Fruit fly (Drosophila melanogaster) whole organism, embryonic: ENCODE measurements around the gene CG15764.
A peak's percentile ranks its signal among the peaks of the same experiment; 100 is the strongest.

Experiments
- Asciz ChIP-seq: fragments of 200-800 bp; sonication (Bioruptor generic); optimal IDR thresholded peaks from 2 replicates; lab custom pipeline; 2017; ENCODE audit warnings: missing biosample characterization, mild to moderate bottlenecking, missing genetic modification characterization, missing genetic modification reagents
- Atf-2 ChIP-seq: fragments of 200-800 bp; sonication (Bioruptor generic); optimal IDR thresholded peaks from 2 replicates; lab custom pipeline; 2016; ENCODE audit warnings: missing biosample characterization, missing genetic modification characterization
- Atf6 ChIP-seq: fragments of 200-800 bp; sonication (Bioruptor generic); IDR thresholded peaks from 2 replicates; pipeline ENCODE4 v1.3.6; 2022; ENCODE audit warnings: missing biosample characterization, missing genetic modification characterization
- Awh ChIP-seq: fragments of 200-800 bp; sonication (Bioruptor generic); IDR thresholded peaks from 2 replicates; pipeline ENCODE4, ENCODE4 v1.3.6; 2022; ENCODE audit warnings: missing biosample characterization, missing genetic modification characterization
- Bgb ChIP-seq: fragments of 200-800 bp; sonication (Bioruptor generic); IDR thresholded peaks from 2 replicates; pipeline ENCODE4 v1.3.6; 2022; ENCODE audit warnings: missing biosample characterization, missing genetic modification characterization; ENCODE audit not compliant: partially characterized antibody
- CG10366 ChIP-seq: fragments of 200-800 bp; sonication (Bioruptor generic); IDR thresholded peaks from 2 replicates; pipeline ENCODE4 v1.3.6; 2022; ENCODE audit warnings: missing biosample characterization, missing genetic modification characterization
- CG11696 ChIP-seq: fragments of 200-800 bp; sonication (Bioruptor generic); IDR thresholded peaks from 2 replicates; pipeline ENCODE4 v1.3.6; 2022; ENCODE audit warnings: missing biosample characterization, missing genetic modification characterization
- CG12155 ChIP-seq: fragments of 200-800 bp; sonication (Bioruptor generic); optimal IDR thresholded peaks from 3 replicates; lab custom pipeline; 2016; ENCODE audit warnings: missing biosample characterization, missing genetic modification characterization
- CG15601 ChIP-seq: fragments of 200-800 bp; sonication (Bioruptor generic); optimal IDR thresholded peaks from 3 replicates; lab custom pipeline; 2019; ENCODE audit warnings: missing biosample characterization, mild to moderate bottlenecking, missing genetic modification characterization, moderate library complexity
- CG1647 ChIP-seq: fragments of 200-800 bp; sonication (Bioruptor generic); optimal IDR thresholded peaks from 3 replicates; lab custom pipeline; 2016; ENCODE audit warnings: missing biosample characterization, missing genetic modification characterization
- CG17186 ChIP-seq: fragments of 200-800 bp; sonication (Bioruptor generic); optimal IDR thresholded peaks from 3 replicates; lab custom pipeline; 2017; ENCODE audit warnings: missing biosample characterization, missing genetic modification reagents, missing genetic modification characterization
- CG33213 ChIP-seq: fragments of 200-800 bp; sonication (Bioruptor generic); optimal IDR thresholded peaks from 3 replicates; lab custom pipeline; 2016; ENCODE audit warnings: missing biosample characterization, missing genetic modification characterization
- CG34224 ChIP-seq: fragments of 200-800 bp; sonication (Bioruptor generic); IDR thresholded peaks from 3 replicates; pipeline ENCODE4 v1.3.6; 2022; ENCODE audit warnings: missing biosample characterization, missing genetic modification characterization; ENCODE audit not compliant: partially characterized antibody
- CG3847 ChIP-seq: fragments of 200-800 bp; sonication (Bioruptor generic); IDR thresholded peaks from 2 replicates; pipeline ENCODE4 v1.3.6; 2022; ENCODE audit warnings: missing biosample characterization, missing genetic modification characterization
- CG3995 ChIP-seq: fragments of 200-800 bp; sonication (Bioruptor generic); optimal IDR thresholded peaks from 3 replicates; lab custom pipeline; 2016; ENCODE audit warnings: missing biosample characterization, missing genetic modification characterization
- CG4360 ChIP-seq: fragments of 200-800 bp; sonication (Bioruptor generic); IDR thresholded peaks from 2 replicates; pipeline ENCODE4 v1.3.6; 2022; ENCODE audit warnings: missing biosample characterization, missing genetic modification characterization
- CG7271 ChIP-seq: fragments of 200-800 bp; sonication (Bioruptor generic); optimal IDR thresholded peaks from 2 replicates; lab custom pipeline; 2018; ENCODE audit warnings: missing biosample characterization, mild to moderate bottlenecking, missing genetic modification characterization, moderate library complexity
- CG8924 ChIP-seq: fragments of 200-800 bp; optimal IDR thresholded peaks from 3 replicates; lab custom pipeline; 2019; ENCODE audit warnings: missing biosample characterization, mild to moderate bottlenecking, missing genetic modification characterization, moderate library complexity
- CG8944 ChIP-seq: fragments of 200-800 bp; sonication (Bioruptor generic); optimal IDR thresholded peaks from 3 replicates; lab custom pipeline; 2016; ENCODE audit warnings: missing biosample characterization, missing genetic modification characterization
- CTCF ChIP-seq: fragments of 200-800 bp; sonication (Bioruptor generic); optimal IDR thresholded peaks from 2 replicates; lab custom pipeline; 2017; ENCODE audit warnings: missing biosample characterization, mild to moderate bottlenecking, missing genetic modification characterization, moderate library complexity
- Chrac-16 ChIP-seq: fragments of 200-800 bp; sonication (Bioruptor generic); optimal IDR thresholded peaks from 3 replicates; lab custom pipeline; 2016; ENCODE audit warnings: missing biosample characterization, missing genetic modification characterization
- Deaf1 ChIP-seq: fragments of 200-800 bp; optimal IDR thresholded peaks from 3 replicates; lab custom pipeline; 2019; ENCODE audit warnings: missing biosample characterization, mild to moderate bottlenecking, missing genetic modification characterization, moderate library complexity
- Doc3 ChIP-seq: fragments of 200-800 bp; sonication (Bioruptor generic); IDR thresholded peaks from 3 replicates; pipeline ENCODE4 v1.3.6; 2022; ENCODE audit warnings: missing biosample characterization, missing genetic modification characterization; ENCODE audit not compliant: partially characterized antibody
- Hmx ChIP-seq: fragments of 200-800 bp; sonication (Bioruptor generic); optimal IDR thresholded peaks from 2 replicates; lab custom pipeline; 2016; ENCODE audit warnings: missing biosample characterization, missing genetic modification characterization
- Lim3 ChIP-seq: fragments of 200-800 bp; sonication (Bioruptor generic); IDR thresholded peaks from 2 replicates; pipeline ENCODE4 v1.3.6; 2022; ENCODE audit warnings: missing biosample characterization, missing genetic modification characterization
- Nf-YB ChIP-seq: fragments of 200-800 bp; sonication (Bioruptor generic); optimal IDR thresholded peaks from 3 replicates; lab custom pipeline; 2019; ENCODE audit warnings: missing biosample characterization, mild to moderate bottlenecking, missing genetic modification characterization, moderate library complexity
- PHDP ChIP-seq: fragments of 200-800 bp; sonication (Bioruptor generic); optimal IDR thresholded peaks from 3 replicates; lab custom pipeline; 2018; ENCODE audit warnings: missing biosample characterization, mild to moderate bottlenecking, missing genetic modification characterization, moderate library complexity
- Rx ChIP-seq: fragments of 200-800 bp; sonication (Bioruptor generic); IDR thresholded peaks from 2 replicates; pipeline ENCODE4 v1.3.6; 2022; ENCODE audit warnings: missing biosample characterization, missing genetic modification characterization
- Spps ChIP-seq: fragments of 200-800 bp; sonication (Bioruptor generic); optimal IDR thresholded peaks from 2 replicates; lab custom pipeline; 2018; ENCODE audit warnings: missing biosample characterization, mild to moderate bottlenecking, missing genetic modification characterization
- Sry-δ ChIP-seq: fragments of 200-800 bp; sonication (Bioruptor generic); optimal IDR thresholded peaks from 2 replicates; lab custom pipeline; 2016; ENCODE audit warnings: missing biosample characterization, missing genetic modification characterization
- Ssrp ChIP-seq: fragments of 200-800 bp; sonication (Bioruptor generic); optimal IDR thresholded peaks from 2 replicates; lab custom pipeline; 2018; ENCODE audit warnings: missing biosample characterization, mild to moderate bottlenecking, missing genetic modification characterization, moderate library complexity
- Xrp1 ChIP-seq: fragments of 200-800 bp; sonication (Bioruptor generic); IDR thresholded peaks from 2 replicates; pipeline ENCODE4 v1.3.6; 2022; ENCODE audit warnings: missing biosample characterization, missing genetic modification characterization
- ap ChIP-seq: fragments of 200-800 bp; sonication (Bioruptor generic); IDR thresholded peaks from 2 replicates; pipeline ENCODE4 v1.3.6; 2022; ENCODE audit warnings: missing biosample characterization, missing genetic modification characterization
- ash1 ChIP-seq: fragments of 200-800 bp; sonication (Bioruptor generic); optimal IDR thresholded peaks from 2 replicates; lab custom pipeline; 2018; ENCODE audit warnings: missing biosample characterization, mild to moderate bottlenecking, missing genetic modification characterization
- bab2 ChIP-seq: fragments of 200-800 bp; sonication (Bioruptor generic); optimal IDR thresholded peaks from 2 replicates; lab custom pipeline; 2016; ENCODE audit warnings: missing biosample characterization, missing genetic modification characterization
- bsh ChIP-seq, 2 experiments: fragments of 200-800 bp; sonication (Bioruptor generic); optimal IDR thresholded peaks; 2 replicates each; lab custom pipeline; 2017 to 2018; ENCODE audit warnings: mild to moderate bottlenecking in 2 of 2, missing biosample characterization in 2 of 2, missing genetic modification characterization in 2 of 2, moderate library complexity in 1 of 2
- croc ChIP-seq: fragments of 200-800 bp; sonication (Bioruptor generic); conservative IDR thresholded peaks from 3 replicates; pipeline ENCODE4 v1.3.6; 2022; ENCODE audit warnings: missing biosample characterization, missing genetic modification characterization
- dan ChIP-seq: fragments of 200-800 bp; sonication (Bioruptor generic); IDR thresholded peaks from 2 replicates; pipeline ENCODE4 v1.3.6; 2022; ENCODE audit warnings: missing biosample characterization, missing genetic modification characterization
- gcm ChIP-seq: fragments of 200-800 bp; sonication (Bioruptor generic); optimal IDR thresholded peaks from 2 replicates; lab custom pipeline; 2019; ENCODE audit warnings: missing biosample characterization, mild to moderate bottlenecking, missing genetic modification characterization, moderate library complexity
- kah ChIP-seq: fragments of 200-800 bp; sonication (Bioruptor generic); optimal IDR thresholded peaks from 2 replicates; lab custom pipeline; 2018; ENCODE audit warnings: missing biosample characterization, mild to moderate bottlenecking, missing genetic modification characterization
- kni ChIP-seq: fragments of 200-800 bp; sonication (Bioruptor generic); optimal IDR thresholded peaks from 3 replicates; lab custom pipeline; 2017; ENCODE audit warnings: mild to moderate bottlenecking, missing biosample characterization, missing genetic modification reagents, missing genetic modification characterization
- lilli ChIP-seq: fragments of 200-800 bp; sonication (Bioruptor generic); optimal IDR thresholded peaks from 3 replicates; lab custom pipeline; 2016; ENCODE audit warnings: missing biosample characterization, missing genetic modification characterization
- onecut ChIP-seq: fragments of 200-800 bp; sonication (Bioruptor generic); IDR thresholded peaks from 2 replicates; pipeline ENCODE4 v1.3.6; 2022; ENCODE audit warnings: missing biosample characterization, missing genetic modification characterization
- otp ChIP-seq: fragments of 200-800 bp; sonication (Bioruptor generic); IDR thresholded peaks from 3 replicates; pipeline ENCODE4, ENCODE4 v1.3.6; 2022; ENCODE audit warnings: missing biosample characterization, missing genetic modification characterization
- pita ChIP-seq: fragments of 200-800 bp; sonication (Bioruptor generic); optimal IDR thresholded peaks from 2 replicates; lab custom pipeline; 2017; ENCODE audit warnings: missing biosample characterization, mild to moderate bottlenecking, missing genetic modification characterization
- pzg ChIP-seq: fragments of 200-800 bp; sonication (Bioruptor generic); optimal IDR thresholded peaks from 3 replicates; lab custom pipeline; 2018; ENCODE audit warnings: missing biosample characterization, mild to moderate bottlenecking, missing genetic modification characterization, moderate library complexity
- scrt ChIP-seq: fragments of 200-800 bp; sonication (Bioruptor generic); optimal IDR thresholded peaks from 2 replicates; lab custom pipeline; 2018; ENCODE audit warnings: missing biosample characterization, mild to moderate bottlenecking, missing genetic modification characterization, moderate library complexity
- sim ChIP-seq: fragments of 200-800 bp; sonication (Bioruptor generic); IDR thresholded peaks from 2 replicates; pipeline ENCODE4 v1.3.6; 2022; ENCODE audit warnings: missing biosample characterization, missing genetic modification characterization
- ttk ChIP-seq: fragments of 200-800 bp; sonication (Bioruptor generic); IDR thresholded peaks from 2 replicates; pipeline ENCODE4 v2.1.2; 2022; ENCODE audit warnings: missing biosample characterization, missing genetic modification characterization
- zen2 ChIP-seq: fragments of 200-800 bp; sonication (Bioruptor generic); IDR thresholded peaks from 3 replicates; pipeline ENCODE4 v1.3.6; 2022; ENCODE audit warnings: missing biosample characterization, missing genetic modification characterization; ENCODE audit not compliant: partially characterized antibody

Gene CG15764

dm6 chrX:5895821-5896550 lies 27.1 kb downstream of the CG15764 start (continued):
- TF ChIP-seq CG8924 (tag; lab: Kevin White, UChicago) (peak; percentile 89), kah (GFP tag; lab: Kevin White, UChicago) (peak; percentile 89), Atf-2 (GFP tag; lab: Kevin White, UChicago) (peak; percentile 85), pita (GFP tag; lab: Kevin White, UChicago) (no peak), CG11696 (GFP tag; lab: Robert Waterston, UW) (peak; percentile 96), CG8944 (GFP tag; lab: Kevin White, UChicago) (peak; percentile 88), ash1 (GFP tag; lab: Kevin White, UChicago) (peak; percentile 23), Lim3 (GFP tag; lab: Robert Waterston, UW) (peak; percentile 78), CG3847 (GFP tag; lab: Robert Waterston, UW) (peak; percentile 76), otp (GFP tag; lab: Robert Waterston, UW) (peak; percentile 96), CG17186 (GFP tag; lab: Kevin White, UChicago) (peak; percentile 76), CG1647 (GFP tag; lab: Kevin White, UChicago) (peak; percentile 85), onecut (GFP tag; lab: Robert Waterston, UW) (peak; percentile 87), Deaf1 (tag; lab: Kevin White, UChicago) (peak; percentile 50), CG15601 (peak; percentile 86), pzg (GFP tag; lab: Kevin White, UChicago) (no peak), Sry-δ (peak; percentile 65), CG7271 (tag; lab: Kevin White, UChicago) (peak; percentile 13), Doc3 (GFP tag; lab: Robert Waterston, UW) (no peak), lilli (GFP tag; lab: Kevin White, UChicago) (peak; percentile 79), Asciz (peak; percentile 89), CG4360 (GFP tag; lab: Robert Waterston, UW) (peak; percentile 73), gcm (peak; percentile 79), Hmx (GFP tag; lab: Kevin White, UChicago) (no peak), CG10366 (GFP tag; lab: Robert Waterston, UW) (peak; percentile 92), PHDP (peak; percentile 84), CG34224 (GFP tag; lab: Robert Waterston, UW) (no peak), Chrac-16 (GFP tag; lab: Kevin White, UChicago) (peak; percentile 88), sim (GFP tag; lab: Robert Waterston, UW) (peak; percentile 92), CG33213 (GFP tag; lab: Kevin White, UChicago) (peak; percentile 68), kni (GFP tag; lab: Kevin White, UChicago) (peak; percentile 17), scrt (GFP tag; lab: Kevin White, UChicago) (peak; percentile 69), CG12155 (peak; percentile 75), CG3995 (peak; percentile 23), zen2 (GFP tag; lab: Robert Waterston, UW) (no peak), Xrp1 (GFP tag; lab: Robert Waterston, UW) (peak; percentile 94), croc (GFP tag; lab: Robert Waterston, UW) (peak; percentile 90), bsh (GFP tag; optimal IDR thresholded peaks at IDR 0.05; lab: Kevin White, UChicago) (peak; percentile 95 to 98), Awh (peak; percentile 92), Ssrp (tag; lab: Kevin White, UChicago) (peak; percentile 90), Rx (peak; percentile 92), Atf6 (peak; percentile 81), ap (peak; percentile 94), bab2 (GFP tag; lab: Kevin White, UChicago) (peak; percentile 87), Nf-YB (GFP tag; lab: Kevin White, UChicago) (peak; percentile 57), Bgb (GFP tag; lab: Robert Waterston, UW) (no peak), ttk (GFP tag; lab: Robert Waterston, UW) (peak; percentile 93), CTCF (GFP tag; lab: Kevin White, UChicago) (peak; percentile 60), dan (GFP tag; lab: Robert Waterston, UW) (peak; percentile 69), Spps (peak; percentile 66)
